Worm (Caenorhabditis elegans) whole organism, L3 larva: ENCODE measurements around the gene mlc-4.

Experiments used
- aly-2 ChIP-seq: fragments of 150-350 bp; optimal IDR thresholded peaks from 2 replicates; lab custom pipeline; 2014; ENCODE audit warnings: missing biosample characterization, missing genetic modification characterization
- ama-1 ChIP-seq: fragments of 150-350 bp; optimal IDR thresholded peaks from 2 replicates; lab custom pipeline; 2018
- ceh-9 ChIP-seq: sonication (generic microtip); optimal IDR thresholded peaks from 2 replicates; lab custom pipeline; 2018; ENCODE audit warnings: missing biosample characterization, missing genetic modification characterization
- daf-12 ChIP-seq: fragments of 150-350 bp; optimal IDR thresholded peaks from 2 replicates; lab custom pipeline; 2014; ENCODE audit warnings: missing biosample characterization, missing genetic modification reagents, missing genetic modification characterization
- egl-27 ChIP-seq: sonication (generic microtip); optimal IDR thresholded peaks from 4 replicates; lab custom pipeline; 2017; ENCODE audit warnings: missing biosample characterization, missing genetic modification reagents, missing genetic modification characterization
- fkh-10 ChIP-seq: sonication (generic microtip); optimal IDR thresholded peaks from 2 replicates; lab custom pipeline; 2017; ENCODE audit warnings: missing biosample characterization, missing genetic modification reagents, missing genetic modification characterization
- nhr-12 ChIP-seq: fragments of 150-350 bp; optimal IDR thresholded peaks from 2 replicates; lab custom pipeline; 2014; ENCODE audit warnings: missing biosample characterization, missing genetic modification characterization
- nhr-237 ChIP-seq: fragments of 150-350 bp; optimal IDR thresholded peaks from 2 replicates; lab custom pipeline; 2014; ENCODE audit warnings: missing biosample characterization, missing genetic modification characterization
- nhr-25 ChIP-seq: sonication (generic microtip); optimal IDR thresholded peaks from 2 replicates; lab custom pipeline; 2017; ENCODE audit warnings: missing biosample characterization, missing genetic modification characterization
- nhr-28 ChIP-seq: fragments of 150-350 bp; optimal IDR thresholded peaks from 2 replicates; lab custom pipeline; 2014; ENCODE audit warnings: missing biosample characterization, missing genetic modification characterization
- skn-1 ChIP-seq: fragments of 150-350 bp; optimal IDR thresholded peaks from 2 replicates; lab custom pipeline; 2014; ENCODE audit warnings: missing biosample characterization, missing genetic modification characterization
- snpc-4 ChIP-seq: fragments of 150-350 bp; optimal IDR thresholded peaks from 2 replicates; lab custom pipeline; 2014; ENCODE audit warnings: missing biosample characterization, missing genetic modification characterization
- unc-62 ChIP-seq: fragments of 150-350 bp; sonication (generic microtip); optimal IDR thresholded peaks from 4 replicates; lab custom pipeline; 2014; ENCODE audit warnings: missing biosample characterization, missing genetic modification reagents, missing genetic modification characterization

DNA sequence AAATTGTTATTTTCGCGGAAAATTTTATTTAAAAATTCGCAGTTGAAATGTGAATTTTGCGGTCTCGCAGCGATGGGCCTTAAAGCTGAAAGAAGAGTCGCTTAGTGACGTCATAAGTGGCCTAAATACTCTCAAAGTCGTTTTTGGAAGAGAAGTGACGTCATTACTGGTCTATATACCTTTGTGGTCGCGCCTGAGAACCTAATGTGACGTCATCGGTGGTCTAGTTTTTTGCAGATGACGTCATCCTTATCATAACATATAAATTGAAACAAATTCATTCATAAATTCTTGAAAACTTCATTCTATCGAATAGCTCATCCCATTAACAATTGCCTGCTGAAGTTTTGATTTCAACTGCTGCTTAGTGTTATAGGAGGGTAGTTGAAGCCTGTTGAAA lies 16.5 kb downstream of the mlc-4 start:
- no peak for TF ChIP-seq snpc-4 (tag; lab: Kevin White, UChicago)
- no peak for TF ChIP-seq nhr-237 (tag; lab: Kevin White, UChicago)
- TF ChIP-seq aly-2 (tag; lab: Kevin White, UChicago) = no peak
- TF ChIP-seq daf-12 (tag; lab: Kevin White, UChicago) = no peak
- no peak for TF ChIP-seq unc-62 (GFP tag; lab: Kevin White, UChicago)
- TF ChIP-seq nhr-28 (tag; lab: Kevin White, UChicago) = no peak
- no peak for TF ChIP-seq nhr-25
- TF ChIP-seq egl-27 = no peak
- no peak for TF ChIP-seq ceh-9 (tag; lab: Kevin White, UChicago)
- TF ChIP-seq fkh-10 (GFP tag; lab: Kevin White, UChicago) = no peak
- TF ChIP-seq skn-1 (tag; lab: Kevin White, UChicago) = no peak
- TF ChIP-seq nhr-12 = no peak
- TF ChIP-seq ama-1 (lab: Kevin White, UChicago) = no peak
